Worm (Caenorhabditis elegans) whole organism, young adult: ENCODE data around the gene bas-1.

Experiments used
- Y79H2A.3 ChIP-seq: fragments of 200-800 bp; sonication (Bioruptor generic); conservative IDR thresholded peaks from 2 replicates; pipeline ENCODE4 v1.3.6; 2022; ENCODE audit warnings: missing genetic modification reagents, missing genetic modification characterization, missing compliant biosample characterization
- lag-1 ChIP-seq: fragments of 200-800 bp; sonication (Bioruptor generic); IDR thresholded peaks from 2 replicates; pipeline ENCODE4 v1.3.6; 2022; ENCODE audit warnings: missing genetic modification reagents, missing genetic modification characterization, missing compliant biosample characterization

DNA sequence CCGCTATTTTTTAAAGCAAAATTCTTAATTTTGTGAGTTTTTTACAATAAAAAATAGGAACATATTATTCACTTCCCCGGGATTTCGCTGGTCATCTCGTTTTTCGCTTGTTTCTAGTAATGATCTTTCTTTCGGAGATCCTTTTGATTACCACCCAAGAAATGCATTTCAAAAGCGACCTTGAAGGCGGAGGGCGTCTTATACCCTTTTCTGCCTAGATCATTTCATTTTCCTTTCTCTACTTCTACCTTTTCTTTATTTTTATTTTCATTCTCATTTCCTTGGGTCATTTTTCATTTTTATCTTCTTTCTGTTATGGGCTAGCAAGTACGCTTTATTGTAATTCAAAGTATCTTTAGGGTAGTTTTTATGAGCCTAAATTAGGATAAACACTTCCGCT lies 8.1 kb downstream of the bas-1 start:
- no peak for TF ChIP-seq lag-1 (GFP tag; lab: Robert Waterston, UW)
- TF ChIP-seq Y79H2A.3 (GFP tag; lab: Robert Waterston, UW), result no peak
